Worm (Caenorhabditis elegans) whole organism, L4/young adult: ENCODE data around the gene Y77E11A.7.

Source experiments
- W03F9.2 ChIP-seq: fragments of 150-350 bp; optimal IDR thresholded peaks from 2 replicates; lab custom pipeline; 2014; ENCODE audit warnings: missing biosample characterization, missing genetic modification characterization
- dao-5 ChIP-seq: sonication (generic microtip); optimal IDR thresholded peaks from 2 replicates; lab custom pipeline; 2016; ENCODE audit warnings: missing genotype, missing genetic modification characterization, moderate library complexity, missing compliant biosample characterization
- him-1 ChIP-seq: sonication (generic microtip); optimal IDR thresholded peaks from 2 replicates; lab custom pipeline; 2016; ENCODE audit warnings: missing genotype, missing genetic modification reagents, missing genetic modification characterization, missing compliant biosample characterization

DNA sequence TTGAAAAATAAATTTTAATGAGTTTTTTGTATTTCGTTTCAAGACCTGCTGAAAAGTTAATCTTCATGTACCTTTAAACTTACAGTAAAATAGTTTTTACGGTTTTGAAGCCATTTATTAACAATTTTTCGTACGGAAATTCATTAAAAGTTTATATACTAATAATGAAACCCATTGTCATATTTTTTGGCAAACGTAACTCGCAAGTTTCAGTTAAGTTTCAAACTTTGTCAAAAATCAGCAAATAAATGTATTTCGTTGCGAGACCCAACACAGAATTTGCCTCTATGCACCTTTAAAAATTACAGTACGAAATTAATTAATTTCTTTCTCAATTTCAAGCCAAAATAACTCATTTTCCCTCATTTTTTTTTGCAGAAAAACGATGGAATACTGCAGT lies 954 bp upstream of the Y77E11A.7 start, which contains the start of gene jtr-1:
- TF ChIP-seq W03F9.2 (no peak), him-1 (no peak), dao-5 (tag; lab: Kevin White, UChicago) (no peak)
